Worm (Caenorhabditis elegans) whole organism, L1 larva: ENCODE results near the gene T14G8.4.

Experiments
- elt-2 ChIP-seq: sonication (generic microtip); optimal IDR thresholded peaks from 2 replicates; lab custom pipeline; 2016; ENCODE audit warnings: missing genetic modification characterization, mild to moderate bottlenecking, inconsistent platforms, missing compliant biosample characterization, missing genetic modification reagents
- fkh-10 ChIP-seq: sonication (generic microtip); optimal IDR thresholded peaks from 2 replicates; lab custom pipeline; 2017; ENCODE audit warnings: missing biosample characterization, missing genetic modification reagents, missing genetic modification characterization
- lin-13 ChIP-seq: fragments of 150-350 bp; optimal IDR thresholded peaks from 2 replicates; lab custom pipeline; 2014; ENCODE audit warnings: missing biosample characterization, missing genetic modification reagents, missing genetic modification characterization
- nhr-12 ChIP-seq: sonication (generic microtip); optimal IDR thresholded peaks from 2 replicates; lab custom pipeline; 2017; ENCODE audit warnings: missing biosample characterization, missing genetic modification characterization
- nhr-76 ChIP-seq: sonication (generic microtip); optimal IDR thresholded peaks from 2 replicates; lab custom pipeline; 2017; ENCODE audit warnings: missing biosample characterization, missing genetic modification characterization
- nhr-90 ChIP-seq: sonication (generic microtip); optimal IDR thresholded peaks from 2 replicates; lab custom pipeline; 2016; ENCODE audit warnings: mild to moderate bottlenecking, missing genetic modification characterization, missing compliant biosample characterization; ENCODE audit not compliant: poor library complexity
- skn-1 ChIP-seq: fragments of 150-350 bp; optimal IDR thresholded peaks from 2 replicates; lab custom pipeline; 2014; ENCODE audit warnings: missing biosample characterization, missing genetic modification characterization
- snpc-4 ChIP-seq: fragments of 150-350 bp; optimal IDR thresholded peaks from 2 replicates; lab custom pipeline; 2014; ENCODE audit warnings: missing biosample characterization, missing genetic modification characterization
- unc-62 ChIP-seq: fragments of 150-350 bp; optimal IDR thresholded peaks from 2 replicates; lab custom pipeline; 2014; ENCODE audit warnings: missing biosample characterization, missing genetic modification reagents, missing genetic modification characterization

ce11 chrX:12869827-12870394 lies 6.2 kb upstream of the T14G8.4 start:
- TF ChIP-seq unc-62 (GFP tag; lab: Kevin White, UChicago) (no peak), fkh-10 (GFP tag; lab: Kevin White, UChicago) (no peak), nhr-90 (tag; lab: Kevin White, UChicago) (no peak), snpc-4 (tag; lab: Kevin White, UChicago) (no peak), lin-13 (GFP tag; lab: Kevin White, UChicago) (no peak), skn-1 (tag; lab: Kevin White, UChicago) (no peak), elt-2 (tag; lab: Kevin White, UChicago) (no peak), nhr-76 (tag; lab: Kevin White, UChicago) (no peak), nhr-12 (tag; lab: Kevin White, UChicago) (no peak)
